Worm (Caenorhabditis elegans) whole organism, late embryonic: ENCODE results near the gene C27C12.3.

ENCODE experiments used
- C08G9.2 ChIP-seq: sonication (generic microtip); optimal IDR thresholded peaks from 2 replicates; lab custom pipeline; 2016; ENCODE audit warnings: mild to moderate bottlenecking, missing genetic modification characterization, moderate library complexity, missing compliant biosample characterization
- F13H6.1 ChIP-seq: sonication (generic microtip); optimal IDR thresholded peaks from 2 replicates; lab custom pipeline; 2016; ENCODE audit warnings: missing genetic modification characterization, missing compliant biosample characterization
- K02D7.2 ChIP-seq: sonication (generic microtip); optimal IDR thresholded peaks from 2 replicates; lab custom pipeline; 2017; ENCODE audit warnings: mild to moderate bottlenecking, missing genetic modification characterization, missing compliant biosample characterization
- K09A11.1 ChIP-seq: sonication (generic microtip); optimal IDR thresholded peaks from 2 replicates; lab custom pipeline; 2017; ENCODE audit warnings: antibody characterized with exemption, mild to moderate bottlenecking, missing genetic modification characterization, missing compliant biosample characterization; ENCODE audit not compliant: insufficient read depth
- Y22D7AL.16 ChIP-seq: sonication (generic microtip); optimal IDR thresholded peaks from 2 replicates; lab custom pipeline; 2016; ENCODE audit warnings: missing genetic modification characterization, missing compliant biosample characterization
- ahr-1 ChIP-seq: sonication (generic microtip); optimal IDR thresholded peaks from 2 replicates; lab custom pipeline; 2016; ENCODE audit warnings: missing genetic modification characterization, missing compliant biosample characterization
- ama-1 ChIP-seq: fragments of 150-350 bp; optimal IDR thresholded peaks from 2 replicates; lab custom pipeline; 2014
- ceh-14 ChIP-seq: sonication (generic microtip); optimal IDR thresholded peaks from 2 replicates; lab custom pipeline; 2016; ENCODE audit warnings: missing genotype, missing genetic modification characterization, missing compliant biosample characterization
- ceh-18 ChIP-seq: sonication (generic microtip); optimal IDR thresholded peaks from 2 replicates; lab custom pipeline; 2016; ENCODE audit warnings: missing genetic modification characterization, missing compliant biosample characterization
- ceh-22 ChIP-seq: sonication (generic microtip); optimal IDR thresholded peaks from 2 replicates; lab custom pipeline; 2017; ENCODE audit warnings: missing biosample characterization, missing genetic modification characterization
- ceh-24 ChIP-seq: sonication (generic microtip); optimal IDR thresholded peaks from 2 replicates; lab custom pipeline; 2016; ENCODE audit warnings: mild to moderate bottlenecking, missing genetic modification characterization, missing compliant biosample characterization
- ceh-34 ChIP-seq: sonication (generic microtip); optimal IDR thresholded peaks from 2 replicates; lab custom pipeline; 2016; ENCODE audit warnings: mild to moderate bottlenecking, missing genetic modification characterization, missing compliant biosample characterization
- ceh-45 ChIP-seq: fragments of 200-800 bp; sonication (Bioruptor generic); IDR thresholded peaks from 2 replicates; pipeline ENCODE4 v1.3.6; 2022; ENCODE audit warnings: missing genetic modification reagents, missing genetic modification characterization, missing compliant biosample characterization
- ceh-48 ChIP-seq: sonication (generic microtip); optimal IDR thresholded peaks from 2 replicates; lab custom pipeline; 2016; ENCODE audit warnings: missing genetic modification characterization, inconsistent platforms, missing compliant biosample characterization
- ceh-6 ChIP-seq: fragments of 200-800 bp; sonication (Bioruptor generic); optimal IDR thresholded peaks from 2 replicates; lab custom pipeline; 2018; ENCODE audit warnings: mild to moderate bottlenecking, missing genetic modification characterization, missing compliant biosample characterization
- dmd-4 ChIP-seq: sonication (generic microtip); optimal IDR thresholded peaks from 2 replicates; lab custom pipeline; 2016; ENCODE audit warnings: borderline replicate concordance, missing genetic modification characterization, missing compliant biosample characterization
- dve-1 ChIP-seq: sonication (generic microtip); optimal IDR thresholded peaks from 2 replicates; lab custom pipeline; 2017; ENCODE audit warnings: antibody characterized with exemption, mild to moderate bottlenecking, missing genetic modification characterization, missing compliant biosample characterization
- elt-4 ChIP-seq: sonication (generic microtip); optimal IDR thresholded peaks from 2 replicates; lab custom pipeline; 2016; ENCODE audit warnings: missing genetic modification characterization, missing compliant biosample characterization
- ets-4 ChIP-seq: sonication (generic microtip); optimal IDR thresholded peaks from 2 replicates; lab custom pipeline; 2016; ENCODE audit warnings: missing genetic modification characterization, missing compliant biosample characterization
- eyg-1 ChIP-seq: sonication (generic microtip); optimal IDR thresholded peaks from 2 replicates; lab custom pipeline; 2016; ENCODE audit warnings: missing genotype, missing genetic modification characterization, missing compliant biosample characterization
- fax-1 ChIP-seq: sonication (generic microtip); optimal IDR thresholded peaks from 2 replicates; lab custom pipeline; 2016; ENCODE audit warnings: missing genotype, missing genetic modification characterization, missing compliant biosample characterization
- fkh-6 ChIP-seq: sonication (generic microtip); optimal IDR thresholded peaks from 2 replicates; lab custom pipeline; 2016; ENCODE audit warnings: missing genetic modification characterization, missing compliant biosample characterization
- gmeb-2 ChIP-seq: sonication (generic microtip); optimal IDR thresholded peaks from 2 replicates; lab custom pipeline; 2016; ENCODE audit warnings: missing genetic modification characterization, inconsistent platforms, missing compliant biosample characterization
- hlh-15 ChIP-seq: sonication (generic microtip); optimal IDR thresholded peaks from 2 replicates; lab custom pipeline; 2016; ENCODE audit warnings: missing genetic modification characterization, missing compliant biosample characterization
- hlh-30 ChIP-seq: sonication (generic microtip); optimal IDR thresholded peaks from 2 replicates; lab custom pipeline; 2017; ENCODE audit warnings: antibody characterized with exemption, missing genetic modification characterization, missing compliant biosample characterization; ENCODE audit not compliant: insufficient read depth
- hlh-6 ChIP-seq: sonication (generic microtip); optimal IDR thresholded peaks from 2 replicates; lab custom pipeline; 2016; ENCODE audit warnings: missing genotype, missing genetic modification characterization, missing compliant biosample characterization
- hlh-8 ChIP-seq: sonication (generic microtip); optimal IDR thresholded peaks from 2 replicates; lab custom pipeline; 2016; ENCODE audit warnings: missing genotype, missing genetic modification characterization, missing compliant biosample characterization
- lim-6 ChIP-seq: sonication (generic microtip); optimal IDR thresholded peaks from 2 replicates; lab custom pipeline; 2016; ENCODE audit warnings: missing genetic modification characterization, missing compliant biosample characterization
- madf-2 ChIP-seq: sonication (generic microtip); optimal IDR thresholded peaks from 2 replicates; lab custom pipeline; 2017; ENCODE audit warnings: missing genetic modification characterization, missing compliant biosample characterization
- nhr-11 ChIP-seq: fragments of 150-350 bp; optimal IDR thresholded peaks from 2 replicates; lab custom pipeline; 2014; ENCODE audit warnings: missing biosample characterization, missing genetic modification characterization
- nhr-232 ChIP-seq: sonication (generic microtip); optimal IDR thresholded peaks from 2 replicates; lab custom pipeline; 2016; ENCODE audit warnings: missing genetic modification characterization, missing compliant biosample characterization
- odd-2 ChIP-seq: sonication (generic microtip); optimal IDR thresholded peaks from 2 replicates; lab custom pipeline; 2017; ENCODE audit warnings: antibody characterized with exemption, mild to moderate bottlenecking, missing genetic modification characterization, missing compliant biosample characterization
- pax-1 ChIP-seq: fragments of 150-350 bp; optimal IDR thresholded peaks from 2 replicates; lab custom pipeline; 2014; ENCODE audit warnings: missing biosample characterization, missing genetic modification characterization
- pha-4 ChIP-seq: fragments of 150-350 bp; optimal IDR thresholded peaks from 2 replicates; lab custom pipeline; 2018; ENCODE audit warnings: missing biosample characterization, missing genetic modification reagents, missing genetic modification characterization
- sox-2 ChIP-seq: fragments of 200-800 bp; sonication (Bioruptor generic); IDR thresholded peaks from 2 replicates; pipeline ENCODE4 v1.3.6; 2022; ENCODE audit warnings: missing genetic modification reagents, missing genetic modification characterization, missing compliant biosample characterization
- ttx-3 ChIP-seq: sonication (generic microtip); optimal IDR thresholded peaks from 2 replicates; lab custom pipeline; 2016; ENCODE audit warnings: missing genetic modification reagents, missing genetic modification characterization, missing compliant biosample characterization
- unc-55 ChIP-seq: sonication (generic microtip); optimal IDR thresholded peaks from 2 replicates; lab custom pipeline; 2017; ENCODE audit warnings: missing biosample characterization, missing genetic modification reagents, missing genetic modification characterization
- unc-86 ChIP-seq: sonication (generic microtip); optimal IDR thresholded peaks from 2 replicates; lab custom pipeline; 2016; ENCODE audit warnings: missing genetic modification characterization, missing compliant biosample characterization
- ztf-16 ChIP-seq: sonication (generic microtip); optimal IDR thresholded peaks from 2 replicates; lab custom pipeline; 2017; ENCODE audit warnings: missing genetic modification characterization, missing compliant biosample characterization

C27C12.3 gene

ce11 chrX:14851904-14852303, 13.7 kb downstream of the C27C12.3 start:
- TF ChIP-seq ama-1 (lab: Kevin White, UChicago) (no peak), K09A11.1 (tag; lab: Kevin White, UChicago) (no peak), fkh-6 (tag; lab: Kevin White, UChicago) (no peak), ahr-1 (tag; lab: Kevin White, UChicago) (no peak), hlh-8 (tag; lab: Kevin White, UChicago) (no peak)

DNA sequence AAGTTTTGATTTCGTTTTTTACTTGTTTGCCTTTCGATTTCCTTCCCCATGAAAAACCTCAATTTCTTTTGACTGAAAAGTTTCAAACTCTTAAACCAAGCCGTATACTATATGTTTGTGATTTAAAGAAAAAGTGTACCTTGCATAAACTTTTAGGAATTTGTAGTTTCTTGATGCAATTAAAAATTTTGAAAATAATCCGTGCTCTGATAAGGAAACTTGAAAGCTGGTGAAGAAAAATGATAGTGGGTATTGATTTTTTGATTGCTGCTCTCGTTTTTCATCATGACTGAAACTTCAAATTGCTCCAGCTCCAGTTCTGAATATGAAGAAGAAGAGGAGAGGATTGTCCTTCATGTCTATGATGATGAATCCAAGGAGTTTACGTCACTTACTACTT, 16.6 kb downstream of the C27C12.3 start, which contains the start of gene acd-3:
acd-3 (plus strand) TSS at position 222 of the 400 bp plus-strand sequence.
- no peak for TF ChIP-seq nhr-232 (tag; lab: Kevin White, UChicago)
- TF ChIP-seq ceh-6 (GFP tag; lab: Kevin White, UChicago): no peak
- TF ChIP-seq pax-1 (tag; lab: Kevin White, UChicago): no peak
- no peak for TF ChIP-seq dmd-4
- TF ChIP-seq ceh-18 (tag; lab: Kevin White, UChicago): no peak
- no peak for TF ChIP-seq C08G9.2 (tag; lab: Kevin White, UChicago)
- TF ChIP-seq ahr-1 (tag; lab: Kevin White, UChicago): no peak
- no peak for TF ChIP-seq ceh-14 (tag; lab: Kevin White, UChicago)
- no peak for TF ChIP-seq F13H6.1 (tag; lab: Kevin White, UChicago)
- no peak for TF ChIP-seq Y22D7AL.16 (tag; lab: Kevin White, UChicago)
- TF ChIP-seq sox-2 (GFP tag; lab: Robert Waterston, UW): no peak
- TF ChIP-seq hlh-6 (tag; lab: Kevin White, UChicago): no peak
- no peak for TF ChIP-seq ceh-34 (tag; lab: Kevin White, UChicago)
- TF ChIP-seq ceh-45: no peak
- TF ChIP-seq K02D7.2 (tag; lab: Kevin White, UChicago): no peak
- TF ChIP-seq, all 69 proteins: peak for 0

- TF ChIP-seq odd-2 (tag; lab: Kevin White, UChicago): no peak
- TF ChIP-seq unc-55 (GFP tag; lab: Kevin White, UChicago): no peak
- no peak for TF ChIP-seq ceh-24 (tag; lab: Kevin White, UChicago)
- TF ChIP-seq lim-6 (tag; lab: Kevin White, UChicago): no peak
- TF ChIP-seq fax-1 (tag; lab: Kevin White, UChicago): no peak
- TF ChIP-seq ceh-48 (tag; lab: Kevin White, UChicago): no peak
- no peak for TF ChIP-seq ceh-45
- no peak for TF ChIP-seq ceh-22 (tag; lab: Kevin White, UChicago)
- no peak for TF ChIP-seq ztf-16 (tag; lab: Kevin White, UChicago)
- TF ChIP-seq Y22D7AL.16 (tag; lab: Kevin White, UChicago): no peak
- TF ChIP-seq eyg-1: no peak
- no peak for TF ChIP-seq madf-2
- TF ChIP-seq dve-1: no peak
- TF ChIP-seq nhr-11 (tag; lab: Kevin White, UChicago): no peak
- TF ChIP-seq ahr-1 (tag; lab: Kevin White, UChicago): no peak
These were observed 20.0 kb downstream of the C27C12.3 start, which contains the start of gene egrh-1 for ce11 chrX:14845637-14846036. Gene egrh-1, plus strand, starts transcription at chrX:14845937.

DNA sequence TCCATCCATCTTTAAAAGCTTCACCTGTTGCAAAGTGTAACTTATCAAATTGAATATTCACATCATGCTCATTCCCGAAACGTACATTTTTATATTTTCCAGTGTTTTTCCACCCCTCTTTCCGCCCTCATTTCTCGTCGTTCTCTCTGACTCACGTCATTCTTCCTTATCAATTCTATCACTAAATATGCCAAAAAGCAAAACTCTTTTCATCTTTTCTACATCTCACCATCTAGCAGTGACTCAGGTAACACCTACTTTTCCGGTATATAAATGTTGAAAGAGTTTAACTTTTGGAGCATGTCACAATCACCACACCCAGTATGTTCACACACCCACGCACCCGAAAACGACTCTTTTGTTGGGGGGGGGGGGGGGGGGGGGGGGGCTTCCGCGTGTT, 21.2 kb downstream of the C27C12.3 start:
- TF ChIP-seq dmd-4 (no peak), eyg-1 (no peak), unc-86 (tag; lab: Kevin White, UChicago) (no peak), elt-4 (no peak), ceh-6 (GFP tag; lab: Kevin White, UChicago) (no peak), gmeb-2 (tag; lab: Kevin White, UChicago) (no peak), pha-4 (tag; lab: Kevin White, UChicago) (no peak), hlh-30 (tag; lab: Kevin White, UChicago) (no peak), ets-4 (no peak), dve-1 (no peak), ceh-48 (tag; lab: Kevin White, UChicago) (no peak), pax-1 (tag; lab: Kevin White, UChicago) (no peak), ceh-14 (tag; lab: Kevin White, UChicago) (no peak), ceh-22 (tag; lab: Kevin White, UChicago) (no peak), hlh-15 (tag; lab: Kevin White, UChicago) (no peak), ttx-3 (tag; lab: Kevin White, UChicago) (no peak)
